Fruit fly (Drosophila melanogaster) whole organism, pupa: ENCODE measurements around the gene Jwa.

Experiments
- CG10348 ChIP-seq: fragments of 200-800 bp; sonication (Bioruptor generic); IDR thresholded peaks from 2 replicates; pipeline ENCODE4 v1.3.6; 2022; ENCODE audit warnings: missing biosample characterization, missing genetic modification characterization
- CG12605 ChIP-seq: fragments of 200-800 bp; sonication (Bioruptor generic); IDR thresholded peaks from 2 replicates; pipeline ENCODE4 v1.3.6; 2022; ENCODE audit warnings: missing biosample characterization, missing genetic modification characterization
- CG13204 ChIP-seq: fragments of 200-800 bp; sonication (Bioruptor generic); optimal IDR thresholded peaks from 2 replicates; lab custom pipeline; 2018; ENCODE audit warnings: missing biosample characterization, mild to moderate bottlenecking, missing genetic modification characterization, moderate library complexity
- CG14655 ChIP-seq: fragments of 200-800 bp; sonication (Bioruptor generic); optimal IDR thresholded peaks from 3 replicates; lab custom pipeline; 2017; ENCODE audit warnings: mild to moderate bottlenecking, missing biosample characterization, missing genetic modification reagents, missing genetic modification characterization
- CG15710 ChIP-seq: fragments of 200-800 bp; sonication (Bioruptor generic); optimal IDR thresholded peaks from 2 replicates; lab custom pipeline; 2018; ENCODE audit warnings: missing biosample characterization, mild to moderate bottlenecking, missing genetic modification characterization, moderate library complexity
- CG17806 ChIP-seq: fragments of 200-800 bp; sonication (Bioruptor generic); optimal IDR thresholded peaks from 2 replicates; lab custom pipeline; 2018; ENCODE audit warnings: missing biosample characterization, mild to moderate bottlenecking, missing genetic modification characterization, moderate library complexity
- CG32121 ChIP-seq: fragments of 200-800 bp; sonication (Bioruptor generic); IDR thresholded peaks from 2 replicates; pipeline ENCODE4 v1.3.6; 2022; ENCODE audit warnings: missing biosample characterization, missing genetic modification characterization
- CG34367 ChIP-seq: fragments of 200-800 bp; sonication (Bioruptor generic); optimal IDR thresholded peaks from 2 replicates; lab custom pipeline; 2018; ENCODE audit warnings: missing biosample characterization, mild to moderate bottlenecking, missing genetic modification characterization
- CG4496 ChIP-seq: fragments of 200-800 bp; sonication (Bioruptor generic); IDR thresholded peaks from 3 replicates; pipeline ENCODE4 v1.3.6; 2022; ENCODE audit warnings: missing biosample characterization, missing genetic modification characterization
- CG8159 ChIP-seq: fragments of 200-800 bp; sonication (Bioruptor generic); optimal IDR thresholded peaks from 3 replicates; lab custom pipeline; 2018; ENCODE audit warnings: missing biosample characterization, mild to moderate bottlenecking, missing genetic modification characterization, moderate library complexity
- CG8301 ChIP-seq: fragments of 200-800 bp; sonication (Bioruptor generic); optimal IDR thresholded peaks from 2 replicates; lab custom pipeline; 2018; ENCODE audit warnings: missing biosample characterization, mild to moderate bottlenecking, missing genetic modification characterization
- CG9948 ChIP-seq: fragments of 200-800 bp; sonication (Bioruptor generic); optimal IDR thresholded peaks from 2 replicates; lab custom pipeline; 2018; ENCODE audit warnings: missing biosample characterization, mild to moderate bottlenecking, missing genetic modification characterization, moderate library complexity
- D1 ChIP-seq: fragments of 200-800 bp; sonication (Bioruptor generic); optimal IDR thresholded peaks from 2 replicates; lab custom pipeline; 2018; ENCODE audit warnings: missing biosample characterization, mild to moderate bottlenecking, missing genetic modification characterization, moderate library complexity
- EcR ChIP-seq: fragments of 200-800 bp; sonication (Bioruptor generic); optimal IDR thresholded peaks from 3 replicates; lab custom pipeline; 2019; ENCODE audit warnings: missing biosample characterization, missing genetic modification characterization, mild to moderate bottlenecking, moderate library complexity, missing genetic modification reagents
- Ets98B ChIP-seq: fragments of 200-800 bp; sonication (Bioruptor generic); IDR thresholded peaks from 2 replicates; pipeline ENCODE4 v1.3.6; 2022; ENCODE audit warnings: missing biosample characterization, missing genetic modification characterization
- Pif1A ChIP-seq: fragments of 200-800 bp; sonication (Bioruptor generic); optimal IDR thresholded peaks from 3 replicates; lab custom pipeline; 2016; ENCODE audit warnings: missing biosample characterization, missing genetic modification characterization
- Pif1B ChIP-seq: fragments of 200-800 bp; sonication (Bioruptor generic); optimal IDR thresholded peaks from 3 replicates; lab custom pipeline; 2016; ENCODE audit warnings: missing biosample characterization, missing genetic modification characterization
- Snoo ChIP-seq: fragments of 200-800 bp; sonication (Bioruptor generic); optimal IDR thresholded peaks from 3 replicates; lab custom pipeline; 2017; ENCODE audit warnings: missing biosample characterization, mild to moderate bottlenecking, missing genetic modification characterization, inconsistent platforms
- fd96Ca ChIP-seq: fragments of 200-800 bp; sonication (Bioruptor generic); IDR thresholded peaks from 3 replicates; pipeline ENCODE4 v1.3.6; 2022; ENCODE audit warnings: missing biosample characterization, missing genetic modification characterization
- gl ChIP-seq: fragments of 200-800 bp; sonication (Bioruptor generic); optimal IDR thresholded peaks from 2 replicates; lab custom pipeline; 2018; ENCODE audit warnings: missing biosample characterization, mild to moderate bottlenecking, missing genetic modification characterization
- rn ChIP-seq: fragments of 200-800 bp; sonication (Bioruptor generic); IDR thresholded peaks from 2 replicates; pipeline ENCODE4 v1.3.6; 2022; ENCODE audit warnings: missing biosample characterization, missing genetic modification characterization

The Jwa gene

DNA sequence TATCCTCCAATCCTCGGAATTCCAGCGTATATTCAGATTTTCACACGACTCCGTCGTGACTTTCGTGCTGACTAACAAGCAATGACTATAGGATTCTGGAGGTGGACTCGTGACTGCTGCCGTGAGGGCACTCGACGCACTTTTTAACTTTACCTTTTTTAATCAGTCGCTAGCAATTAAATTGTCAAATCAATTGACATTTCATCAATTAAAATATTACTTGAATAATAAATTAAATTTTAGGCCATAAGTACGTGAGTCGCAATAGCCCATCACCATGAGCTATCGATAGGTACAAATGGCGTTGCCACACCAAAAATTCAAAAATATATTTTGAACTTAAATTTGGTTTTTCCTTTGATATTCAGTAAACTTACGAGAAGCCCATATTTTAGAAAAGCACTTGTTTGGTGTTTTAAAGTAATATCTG lies at the start of gene Jwa:
Jwa (minus strand) TSS at position 87 of the 430 bp plus-strand sequence.
- TF ChIP-seq rn (GFP tag; lab: Robert Waterston, UW), result peak; percentile 77
- TF ChIP-seq gl (tag; lab: Kevin White, UChicago), result peak; percentile 15
- TF ChIP-seq CG8301, result peak; percentile 53
- TF ChIP-seq CG15710 (tag; lab: Kevin White, UChicago), result peak; percentile 91
- TF ChIP-seq Ets98B, result peak; percentile 78
- TF ChIP-seq CG17806 (tag; lab: Kevin White, UChicago), result peak; percentile 68
- TF ChIP-seq CG12605 (GFP tag; lab: Robert Waterston, UW), result peak; percentile 49
- TF ChIP-seq CG13204 (GFP tag; lab: Kevin White, UChicago), result no peak
- TF ChIP-seq fd96Ca (GFP tag; lab: Robert Waterston, UW), result peak; percentile 91
- TF ChIP-seq D1, result no peak
- peak; percentile 99 for TF ChIP-seq CG10348 (GFP tag; lab: Robert Waterston, UW)
- TF ChIP-seq CG9948 (tag; lab: Kevin White, UChicago), result peak; percentile 61
- no peak for TF ChIP-seq Pif1A
- TF ChIP-seq EcR (GFP tag; lab: Kevin White, UChicago), result no peak
- TF ChIP-seq Pif1B (GFP tag; lab: Kevin White, UChicago), result peak; percentile 49
- TF ChIP-seq Snoo (tag; lab: Kevin White, UChicago), result peak; percentile 72
- TF ChIP-seq CG4496 (GFP tag; lab: Robert Waterston, UW), result peak; percentile 84
- peak; percentile 74 for TF ChIP-seq CG34367 (tag; lab: Kevin White, UChicago)
- TF ChIP-seq CG14655 (GFP tag; lab: Kevin White, UChicago), result peak; percentile 68
- peak; percentile 74 for TF ChIP-seq CG8159
- peak; percentile 83 for TF ChIP-seq CG32121 (GFP tag; lab: Robert Waterston, UW)

DNA sequence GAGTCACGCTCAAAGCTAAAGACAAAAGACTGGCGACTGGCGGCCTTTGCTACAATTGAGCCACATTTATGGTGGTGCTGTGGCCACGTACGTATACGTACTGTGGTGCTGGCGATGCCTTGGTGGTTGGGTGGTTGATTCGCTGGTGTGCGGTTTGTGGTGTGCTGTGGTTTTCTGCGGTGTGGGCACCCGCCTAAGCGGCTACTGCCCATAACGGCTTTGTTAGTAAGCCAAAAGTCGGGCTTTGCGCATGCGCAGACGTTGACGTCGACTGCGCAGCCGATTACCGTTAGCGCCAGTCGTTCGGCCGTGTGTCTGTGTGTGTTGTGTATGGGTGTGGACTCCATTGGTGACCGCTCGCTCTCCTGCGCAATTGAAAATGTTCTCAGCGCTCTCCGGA lies 47.7 kb upstream of the Jwa start:
- TF ChIP-seq EcR (GFP tag; lab: Kevin White, UChicago) (no peak), Pif1A (no peak), fd96Ca (GFP tag; lab: Robert Waterston, UW) (no peak), CG8301 (no peak), CG10348 (GFP tag; lab: Robert Waterston, UW) (no peak), CG9948 (tag; lab: Kevin White, UChicago) (no peak)

- TF ChIP-seq Snoo (tag; lab: Kevin White, UChicago) (no peak), gl (tag; lab: Kevin White, UChicago) (no peak), CG4496 (GFP tag; lab: Robert Waterston, UW) (peak; percentile 63; the same call in 2 of the 3 replicates), CG32121 (GFP tag; lab: Robert Waterston, UW) (0 out of 2 replicates have a peak, but pooled peaks have one; percentile 23), D1 (no peak), CG17806 (tag; lab: Kevin White, UChicago) (no peak), fd96Ca (GFP tag; lab: Robert Waterston, UW) (no peak), Pif1A (peak; percentile 41), CG34367 (tag; lab: Kevin White, UChicago) (peak; percentile 14), Ets98B (no peak; the same call in 1 of the 2 replicates), CG10348 (GFP tag; lab: Robert Waterston, UW) (no peak), CG8301 (peak; percentile 77), EcR (GFP tag; lab: Kevin White, UChicago) (no peak), CG12605 (GFP tag; lab: Robert Waterston, UW) (peak; percentile 66; the same call in 1 of the 2 replicates), CG13204 (GFP tag; lab: Kevin White, UChicago) (no peak), CG14655 (GFP tag; lab: Kevin White, UChicago) (peak; percentile 86), CG8159 (no peak), rn (GFP tag; lab: Robert Waterston, UW) (peak; percentile 64; the same call in 1 of the 2 replicates), CG9948 (tag; lab: Kevin White, UChicago) (peak; percentile 60), CG15710 (tag; lab: Kevin White, UChicago) (no peak), Pif1B (GFP tag; lab: Kevin White, UChicago) (peak; percentile 30)
These were observed 47.3 kb upstream of the Jwa start for dm6 chr2L:18752823-18753222.

DNA sequence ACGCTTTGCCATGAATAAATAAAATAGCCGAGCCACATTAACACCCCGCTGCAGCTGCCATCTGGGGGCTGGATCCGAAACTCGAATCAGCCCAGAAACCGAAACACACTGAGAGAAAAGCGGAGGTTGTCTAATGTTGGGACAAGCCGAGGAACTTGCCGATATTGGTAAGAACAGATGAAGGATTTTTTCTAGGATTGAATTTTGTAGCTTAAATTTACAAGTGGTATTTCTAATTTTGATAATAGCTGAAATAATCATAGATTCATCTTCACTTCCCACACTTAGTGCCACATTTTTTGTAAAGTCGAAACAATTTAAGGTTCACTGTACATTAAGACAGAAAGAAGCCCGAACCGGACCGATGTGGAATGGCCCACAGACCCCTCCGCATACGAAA lies 46.5 kb upstream of the Jwa start:
- TF ChIP-seq CG34367 (tag; lab: Kevin White, UChicago), result peak; percentile 7
- TF ChIP-seq CG14655 (GFP tag; lab: Kevin White, UChicago), result peak; percentile 86
- TF ChIP-seq CG13204 (GFP tag; lab: Kevin White, UChicago), result no peak
- peak; percentile 67; the same call in 2 of the 3 replicates for TF ChIP-seq CG4496 (GFP tag; lab: Robert Waterston, UW)
- TF ChIP-seq rn (GFP tag; lab: Robert Waterston, UW), result peak; percentile 73; the same call in 1 of the 2 replicates
- TF ChIP-seq Pif1B (GFP tag; lab: Kevin White, UChicago), result peak; percentile 29
- peak; percentile 81; the same call in 2 of the 3 replicates for TF ChIP-seq fd96Ca (GFP tag; lab: Robert Waterston, UW)
- TF ChIP-seq CG9948 (tag; lab: Kevin White, UChicago), result peak; percentile 59
- TF ChIP-seq gl (tag; lab: Kevin White, UChicago), result no peak
- TF ChIP-seq CG12605 (GFP tag; lab: Robert Waterston, UW), result no peak; the same call in 1 of the 2 replicates
- peak; percentile 46 for TF ChIP-seq Pif1A
- TF ChIP-seq Ets98B, result peak; percentile 64
- peak; percentile 42 for TF ChIP-seq CG17806 (tag; lab: Kevin White, UChicago)
- peak; percentile 71; the same call in 1 of the 2 replicates for TF ChIP-seq CG10348 (GFP tag; lab: Robert Waterston, UW)
- TF ChIP-seq Snoo (tag; lab: Kevin White, UChicago), result no peak
- peak; percentile 77 for TF ChIP-seq CG32121 (GFP tag; lab: Robert Waterston, UW)
- peak; percentile 20 for TF ChIP-seq CG8159
- peak; percentile 83 for TF ChIP-seq CG8301
- no peak for TF ChIP-seq CG15710 (tag; lab: Kevin White, UChicago)
- TF ChIP-seq EcR (GFP tag; lab: Kevin White, UChicago), result no peak
- peak; percentile 27 for TF ChIP-seq D1

DNA sequence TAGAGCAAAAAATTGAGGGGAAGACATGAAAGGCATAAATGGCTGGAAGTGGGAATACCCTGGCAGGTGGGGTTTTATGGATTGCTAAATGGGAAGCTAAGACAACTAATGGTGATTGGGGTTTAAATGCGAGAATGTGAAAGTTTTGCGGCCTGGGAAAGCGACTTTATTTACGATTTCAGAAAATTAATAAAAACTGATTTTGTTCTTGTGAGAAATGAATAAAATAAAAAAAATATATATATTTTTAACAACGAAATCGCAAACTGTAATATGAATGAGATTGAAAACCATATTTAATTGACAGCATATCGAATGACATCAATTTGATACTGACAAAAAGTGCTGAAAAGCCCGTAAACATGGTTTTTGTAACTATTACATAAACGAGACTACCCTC lies 45.8 kb upstream of the Jwa start:
- TF ChIP-seq CG32121 (GFP tag; lab: Robert Waterston, UW) (no peak), CG8301 (peak; percentile 21), CG14655 (GFP tag; lab: Kevin White, UChicago) (peak; percentile 66), CG10348 (GFP tag; lab: Robert Waterston, UW) (0 out of 2 replicates have a peak, but pooled peaks have one; percentile 12)
- TF ChIP-seq, all 21 proteins: peak for 3
